Fruit fly (Drosophila melanogaster) S2 (cell line): ENCODE data around the gene Rsf1.
A peak's percentile ranks its signal among the peaks of the same experiment; 100 is the strongest.

ENCODE experiments used
- CG8478 ChIP-seq: fragments of >200 bp; optimal IDR thresholded peaks from 2 replicates; lab custom pipeline; 2018
- CTCF ChIP-seq, 2 experiments: fragments of >200 bp; optimal IDR thresholded peaks; 2 replicates each; lab custom pipeline; 2018

dm6 chr2L:10263343-10263744, at the start of gene Rsf1:
- peak in 1 of 2 experiments; percentile 13 for TF ChIP-seq CTCF (optimal IDR thresholded peaks at IDR 0.05; lab: Kevin White, UChicago)
- TF ChIP-seq CG8478 (lab: Kevin White, UChicago): no peak
